Worm (Caenorhabditis elegans): Measurements from ENCODE around the gene sphr-1.
A peak's percentile ranks its signal among the peaks of the same experiment; 100 is the strongest.

sphr-1 gene

ce11 chrV:9175218-9175837 is 16.1 kb upstream of the sphr-1 start, which contains the start of gene spas-1:
TSS of gene spas-1 (plus strand) at chrV:9175789.
- TF ChIP-seq tab-1 (GFP tag; IDR thresholded peaks at IDR 0.05): peak; percentile 78
- no peak; the same call in 1 of the 2 replicates for TF ChIP-seq flt-1 (GFP tag; IDR thresholded peaks at IDR 0.05)
- TF ChIP-seq klf-2 (GFP tag; conservative IDR thresholded peaks at IDR 0.05): no peak
- peak; percentile 72; the same call in 1 of the 2 replicates for TF ChIP-seq ztf-23 (GFP tag; IDR thresholded peaks at IDR 0.05)
- peak; percentile 6 for TF ChIP-seq med-1 (GFP tag; optimal IDR thresholded peaks at IDR 0.05; ENCODE audit: insufficient read depth)
- peak; percentile 68 for TF ChIP-seq cog-1 (tag; optimal IDR thresholded peaks at IDR 0.05)
- peak; percentile 78 for TF ChIP-seq T22C8.4 (GFP tag; IDR thresholded peaks at IDR 0.05)

- no peak for TF ChIP-seq ztf-23 (GFP tag; IDR thresholded peaks at IDR 0.05)
- TF ChIP-seq ztf-29 (GFP tag; IDR thresholded peaks at IDR 0.05): no peak
- no peak for TF ChIP-seq T22C8.4 (GFP tag; IDR thresholded peaks at IDR 0.05)
- no peak for TF ChIP-seq cog-1 (tag; optimal IDR thresholded peaks at IDR 0.05)
- no peak for TF ChIP-seq tab-1 (GFP tag; IDR thresholded peaks at IDR 0.05)
- TF ChIP-seq med-1 (GFP tag; optimal IDR thresholded peaks at IDR 0.05; ENCODE audit: insufficient read depth): no peak
- no peak for TF ChIP-seq flt-1 (GFP tag; IDR thresholded peaks at IDR 0.05)
- TF ChIP-seq ref-1 (GFP tag; conservative IDR thresholded peaks at IDR 0.05): no peak
- no peak for TF ChIP-seq klf-2 (GFP tag; conservative IDR thresholded peaks at IDR 0.05)
Measured at ce11 chrV:9181669-9182250, 9.7 kb upstream of the sphr-1 start, which contains the start of gene ptr-1. TSS of gene ptr-1 (minus strand) at chrV:9181719.

ce11 chrV:9183718-9184441 is 7.5 kb upstream of the sphr-1 start:
- TF ChIP-seq T22C8.4 (GFP tag; IDR thresholded peaks at IDR 0.05) (no peak), med-1 (GFP tag; optimal IDR thresholded peaks at IDR 0.05; ENCODE audit: insufficient read depth) (no peak), cog-1 (tag; optimal IDR thresholded peaks at IDR 0.05) (no peak), ref-1 (GFP tag; conservative IDR thresholded peaks at IDR 0.05) (no peak), tab-1 (GFP tag; IDR thresholded peaks at IDR 0.05) (no peak), ztf-29 (GFP tag; IDR thresholded peaks at IDR 0.05) (no peak), ztf-23 (GFP tag; IDR thresholded peaks at IDR 0.05) (no peak), klf-2 (GFP tag; conservative IDR thresholded peaks at IDR 0.05) (no peak), flt-1 (GFP tag; IDR thresholded peaks at IDR 0.05) (no peak)

DNA sequence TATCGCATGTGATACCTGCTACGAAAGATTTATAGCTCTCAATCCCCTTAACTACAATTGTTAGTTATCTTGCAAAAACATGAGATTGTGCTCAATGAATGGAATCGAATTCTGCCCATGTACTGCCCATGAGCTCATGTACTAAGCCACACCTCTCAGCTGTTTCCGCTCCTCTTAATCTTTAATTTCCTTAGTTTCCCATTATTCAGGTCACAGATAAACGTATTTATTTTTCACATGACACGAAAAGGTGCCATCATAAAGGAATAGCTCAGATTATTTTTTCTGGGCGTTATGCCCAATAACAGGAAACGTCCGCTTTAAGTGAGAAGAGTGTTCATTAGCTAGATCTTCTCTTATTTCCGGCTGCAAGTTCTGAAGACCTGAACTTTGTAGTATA is 5.4 kb upstream of the sphr-1 start:
- no peak for TF ChIP-seq med-1 (GFP tag; optimal IDR thresholded peaks at IDR 0.05; ENCODE audit: insufficient read depth)
- TF ChIP-seq ztf-29 (GFP tag; IDR thresholded peaks at IDR 0.05): no peak
- TF ChIP-seq ref-1 (GFP tag; conservative IDR thresholded peaks at IDR 0.05): no peak
- no peak for TF ChIP-seq klf-2 (GFP tag; conservative IDR thresholded peaks at IDR 0.05)
- no peak for TF ChIP-seq ztf-23 (GFP tag; IDR thresholded peaks at IDR 0.05)
- TF ChIP-seq flt-1 (GFP tag; IDR thresholded peaks at IDR 0.05): no peak
- TF ChIP-seq T22C8.4 (GFP tag; IDR thresholded peaks at IDR 0.05): no peak
- no peak for TF ChIP-seq tab-1 (GFP tag; IDR thresholded peaks at IDR 0.05)
- no peak for TF ChIP-seq cog-1 (tag; optimal IDR thresholded peaks at IDR 0.05)

DNA sequence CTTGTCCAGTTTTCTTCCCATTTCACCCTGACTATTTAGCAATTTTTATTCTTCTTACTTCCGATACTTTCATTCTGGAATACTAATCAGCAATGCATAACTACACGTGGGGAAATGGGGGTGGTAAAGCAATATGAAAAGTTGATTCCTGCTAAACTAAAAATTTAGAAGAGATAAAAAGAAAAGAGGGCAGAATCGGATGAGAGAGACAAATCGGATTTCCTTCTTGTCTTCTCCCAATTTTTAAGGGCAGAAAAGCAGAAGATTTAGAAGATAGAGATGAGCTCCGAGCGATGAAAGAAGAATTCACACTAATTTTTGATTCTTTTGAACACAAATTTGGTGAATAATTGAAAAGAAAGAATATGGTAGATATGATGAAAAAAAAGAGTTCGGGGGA is 2.6 kb downstream of the sphr-1 start:
- TF ChIP-seq med-1 (GFP tag; optimal IDR thresholded peaks at IDR 0.05; ENCODE audit: insufficient read depth): no peak
- no peak for TF ChIP-seq cog-1 (tag; optimal IDR thresholded peaks at IDR 0.05)
- no peak for TF ChIP-seq klf-2 (GFP tag; conservative IDR thresholded peaks at IDR 0.05)
- TF ChIP-seq ref-1 (GFP tag; conservative IDR thresholded peaks at IDR 0.05): no peak
- TF ChIP-seq ztf-29 (GFP tag; IDR thresholded peaks at IDR 0.05): no peak
- no peak for TF ChIP-seq tab-1 (GFP tag; IDR thresholded peaks at IDR 0.05)
- TF ChIP-seq T22C8.4 (GFP tag; IDR thresholded peaks at IDR 0.05): no peak
- TF ChIP-seq ztf-23 (GFP tag; IDR thresholded peaks at IDR 0.05): no peak
- TF ChIP-seq flt-1 (GFP tag; IDR thresholded peaks at IDR 0.05): no peak

ce11 chrV:9197121-9197520 is 5.7 kb downstream of the sphr-1 start, which contains the start of gene C24B5.4:
TSS of gene C24B5.4 (minus strand) at chrV:9197326.
- no peak for TF ChIP-seq flt-1 (GFP tag; IDR thresholded peaks at IDR 0.05)
- no peak for TF ChIP-seq ztf-29 (GFP tag; IDR thresholded peaks at IDR 0.05)
- no peak for TF ChIP-seq med-1 (GFP tag; optimal IDR thresholded peaks at IDR 0.05; ENCODE audit: insufficient read depth)

DNA sequence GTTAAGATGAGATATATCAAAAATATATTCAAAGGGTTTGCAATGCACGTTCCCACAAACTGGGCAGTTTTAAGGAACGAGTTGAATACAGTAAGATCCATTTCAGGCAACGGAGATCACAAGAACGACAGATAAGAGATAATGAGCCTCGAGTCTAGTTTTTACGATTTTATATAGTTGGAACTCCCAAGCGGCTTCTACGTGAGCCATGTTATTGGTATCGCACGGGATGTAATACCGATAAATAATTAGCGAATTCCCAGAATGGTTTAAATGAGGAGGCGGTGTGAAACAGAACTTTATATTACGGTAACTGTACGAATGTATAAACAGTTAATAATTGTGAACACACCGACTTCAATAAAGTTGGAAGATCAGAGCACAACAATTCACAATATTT is 7.5 kb downstream of the sphr-1 start, which contains the start of gene str-177:
Gene str-177, minus strand, starts transcription at position 101 of the 400 bp plus-strand sequence.
- TF ChIP-seq tab-1 (GFP tag; IDR thresholded peaks at IDR 0.05) (no peak), T22C8.4 (GFP tag; IDR thresholded peaks at IDR 0.05) (no peak), ztf-29 (GFP tag; IDR thresholded peaks at IDR 0.05) (no peak), flt-1 (GFP tag; IDR thresholded peaks at IDR 0.05) (no peak), ztf-23 (GFP tag; IDR thresholded peaks at IDR 0.05) (no peak), cog-1 (tag; optimal IDR thresholded peaks at IDR 0.05) (no peak), ref-1 (GFP tag; conservative IDR thresholded peaks at IDR 0.05) (no peak)

ce11 chrV:9202710-9203109 is 11.3 kb downstream of the sphr-1 start, which contains the start of gene asp-2:
TSS of gene asp-2 (plus strand) at chrV:9203077.
- TF ChIP-seq ref-1 (GFP tag; conservative IDR thresholded peaks at IDR 0.05) (no peak), cog-1 (tag; optimal IDR thresholded peaks at IDR 0.05) (no peak), med-1 (GFP tag; optimal IDR thresholded peaks at IDR 0.05; ENCODE audit: insufficient read depth) (no peak), ztf-29 (GFP tag; IDR thresholded peaks at IDR 0.05) (no peak), klf-2 (GFP tag; conservative IDR thresholded peaks at IDR 0.05) (no peak)

- TF ChIP-seq ztf-23 (GFP tag; IDR thresholded peaks at IDR 0.05) (no peak), tab-1 (GFP tag; IDR thresholded peaks at IDR 0.05) (no peak), ztf-29 (GFP tag; IDR thresholded peaks at IDR 0.05) (no peak), klf-2 (GFP tag; conservative IDR thresholded peaks at IDR 0.05) (no peak), T22C8.4 (GFP tag; IDR thresholded peaks at IDR 0.05) (no peak), flt-1 (GFP tag; IDR thresholded peaks at IDR 0.05) (no peak), med-1 (GFP tag; optimal IDR thresholded peaks at IDR 0.05; ENCODE audit: insufficient read depth) (no peak), ref-1 (GFP tag; conservative IDR thresholded peaks at IDR 0.05) (no peak), cog-1 (tag; optimal IDR thresholded peaks at IDR 0.05) (no peak)
Measured at ce11 chrV:9207377-9207776, 16.0 kb downstream of the sphr-1 start, which contains the start of gene inx-10. TSS of gene inx-10 (minus strand) at chrV:9207477.

Measured in whole organism, midembryonic.